Worm (Caenorhabditis elegans) whole organism, L4/young adult: ENCODE data around the gene smf-2.

Source experiments
- W03F9.2 ChIP-seq: fragments of 150-350 bp; optimal IDR thresholded peaks from 2 replicates; lab custom pipeline; 2014; ENCODE audit warnings: missing biosample characterization, missing genetic modification characterization
- dao-5 ChIP-seq: sonication (generic microtip); optimal IDR thresholded peaks from 2 replicates; lab custom pipeline; 2016; ENCODE audit warnings: missing genotype, missing genetic modification characterization, moderate library complexity, missing compliant biosample characterization

ce11 chrX:6749124-6749822 lies 30.8 kb upstream of the smf-2 start:
- TF ChIP-seq dao-5 (tag; lab: Kevin White, UChicago): no peak
- no peak for TF ChIP-seq W03F9.2
